Worm (Caenorhabditis elegans): ENCODE data around the gene fbxa-118.

The fbxa-118 gene

DNA sequence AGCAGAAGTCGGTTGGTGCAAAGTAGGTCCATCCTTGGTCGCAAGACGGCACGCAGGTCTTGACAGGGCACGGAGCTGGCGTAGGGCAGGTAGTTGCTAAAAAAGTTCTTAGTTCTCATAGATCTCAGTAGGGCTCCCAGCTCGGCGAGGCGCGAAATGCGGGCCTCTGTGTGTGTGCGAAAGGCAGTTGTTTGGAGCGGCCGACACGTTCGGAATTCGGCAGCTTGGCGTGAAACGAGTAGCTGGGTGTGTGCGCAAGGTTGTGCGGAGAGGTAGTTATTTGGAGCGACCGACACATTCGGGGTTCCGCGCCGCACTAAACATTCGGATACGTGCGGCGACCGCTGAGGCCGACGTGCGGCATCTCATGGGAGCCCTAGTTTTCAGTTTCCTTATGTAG is 24.2 kb downstream of the fbxa-118 start:
- no peak for TF ChIP-seq ztf-29 (GFP tag; IDR thresholded peaks at IDR 0.05)
- no peak for TF ChIP-seq cog-1 (tag; optimal IDR thresholded peaks at IDR 0.05)
- TF ChIP-seq T22C8.4 (GFP tag; IDR thresholded peaks at IDR 0.05), result no peak
- TF ChIP-seq tab-1 (GFP tag; IDR thresholded peaks at IDR 0.05), result no peak
- TF ChIP-seq med-1 (GFP tag; optimal IDR thresholded peaks at IDR 0.05; ENCODE audit: insufficient read depth), result no peak

DNA sequence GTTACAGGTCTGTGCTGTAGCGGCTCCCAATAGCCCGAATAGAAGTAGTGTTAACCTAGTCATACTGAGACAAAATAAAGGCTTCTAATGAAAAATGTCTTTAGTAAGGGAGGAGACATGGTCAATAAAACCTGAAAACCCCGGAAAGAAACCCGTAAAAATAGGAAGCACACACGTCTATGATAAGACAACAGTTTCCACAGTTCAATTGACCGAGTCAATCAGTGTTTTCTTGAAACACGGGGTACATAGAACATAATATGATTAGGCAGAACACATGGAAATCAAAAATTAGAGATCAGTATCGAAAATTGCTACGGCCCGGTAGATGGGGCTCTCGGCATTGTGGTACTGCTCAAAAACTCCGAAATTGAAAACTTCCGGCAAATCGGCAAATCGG is 26.0 kb downstream of the fbxa-118 start, which contains the start of gene clec-49:
Gene clec-49, minus strand, starts transcription at position 103 of the 400 bp plus-strand sequence.
- TF ChIP-seq ref-1 (GFP tag; conservative IDR thresholded peaks at IDR 0.05) (no peak), cog-1 (tag; optimal IDR thresholded peaks at IDR 0.05) (no peak), ztf-23 (GFP tag; IDR thresholded peaks at IDR 0.05) (no peak), ztf-29 (GFP tag; IDR thresholded peaks at IDR 0.05) (no peak), flt-1 (GFP tag; IDR thresholded peaks at IDR 0.05) (no peak), tab-1 (GFP tag; IDR thresholded peaks at IDR 0.05) (no peak), med-1 (GFP tag; optimal IDR thresholded peaks at IDR 0.05; ENCODE audit: insufficient read depth) (no peak), T22C8.4 (GFP tag; IDR thresholded peaks at IDR 0.05) (no peak), klf-2 (GFP tag; conservative IDR thresholded peaks at IDR 0.05) (no peak)

DNA sequence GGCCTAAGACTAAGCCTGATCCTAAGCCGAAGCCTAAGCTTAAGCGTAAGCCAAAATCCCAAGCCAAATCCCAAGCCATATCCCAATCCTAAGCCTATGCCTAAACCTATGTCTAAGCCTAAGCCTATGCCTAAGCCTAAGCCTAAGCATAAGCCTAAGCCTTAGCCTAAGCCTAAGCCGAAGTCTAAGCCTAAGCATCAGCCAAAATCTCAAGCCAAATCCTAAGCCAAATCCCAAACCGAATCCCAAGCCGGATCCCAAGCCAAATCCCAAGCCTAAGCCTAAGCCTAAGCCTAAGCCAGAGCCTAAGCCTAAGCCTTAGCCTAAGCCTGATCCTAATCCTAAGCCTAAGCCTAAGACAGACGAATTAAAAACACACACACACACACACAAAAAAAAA is 30.0 kb downstream of the fbxa-118 start:
- no peak for TF ChIP-seq ref-1 (GFP tag; conservative IDR thresholded peaks at IDR 0.05)
- TF ChIP-seq T22C8.4 (GFP tag; IDR thresholded peaks at IDR 0.05), result no peak
- no peak for TF ChIP-seq klf-2 (GFP tag; conservative IDR thresholded peaks at IDR 0.05)
- TF ChIP-seq cog-1 (tag; optimal IDR thresholded peaks at IDR 0.05), result no peak
- TF ChIP-seq ztf-29 (GFP tag; IDR thresholded peaks at IDR 0.05), result no peak
- no peak for TF ChIP-seq tab-1 (GFP tag; IDR thresholded peaks at IDR 0.05)
- TF ChIP-seq med-1 (GFP tag; optimal IDR thresholded peaks at IDR 0.05; ENCODE audit: insufficient read depth), result no peak
- no peak for TF ChIP-seq ztf-23 (GFP tag; IDR thresholded peaks at IDR 0.05)
- no peak for TF ChIP-seq flt-1 (GFP tag; IDR thresholded peaks at IDR 0.05)

DNA sequence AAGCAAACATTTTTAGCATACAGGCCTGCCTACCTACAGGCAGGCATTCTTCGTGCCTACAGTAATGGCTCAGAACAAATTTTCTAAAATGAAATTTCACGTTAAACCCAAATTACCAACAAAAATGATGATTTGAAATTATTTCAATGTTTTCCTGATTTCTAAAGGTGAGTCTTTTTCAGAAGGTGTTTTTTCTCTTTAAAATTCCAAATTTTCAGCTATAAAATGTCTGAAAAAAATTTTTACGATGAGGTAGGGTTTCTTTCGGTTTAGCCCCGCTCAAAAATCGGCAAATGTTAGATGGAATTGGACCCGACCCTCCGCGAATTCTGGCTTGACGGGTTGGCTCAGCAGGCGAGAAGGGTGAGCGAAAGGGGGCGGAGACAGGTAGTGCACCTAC is 31.3 kb downstream of the fbxa-118 start, which contains the start of gene W04E12.5:
Gene W04E12.5, plus strand, starts transcription at position 301 of the 400 bp plus-strand sequence.
- TF ChIP-seq klf-2 (GFP tag; conservative IDR thresholded peaks at IDR 0.05) (no peak), cog-1 (tag; optimal IDR thresholded peaks at IDR 0.05) (no peak), ztf-29 (GFP tag; IDR thresholded peaks at IDR 0.05) (no peak), ztf-23 (GFP tag; IDR thresholded peaks at IDR 0.05) (no peak), T22C8.4 (GFP tag; IDR thresholded peaks at IDR 0.05) (no peak), tab-1 (GFP tag; IDR thresholded peaks at IDR 0.05) (no peak), ref-1 (GFP tag; conservative IDR thresholded peaks at IDR 0.05) (no peak), med-1 (GFP tag; optimal IDR thresholded peaks at IDR 0.05; ENCODE audit: insufficient read depth) (no peak), flt-1 (GFP tag; IDR thresholded peaks at IDR 0.05) (no peak)

ce11 chrV:19744210-19744609 is 32.9 kb downstream of the fbxa-118 start:
- TF ChIP-seq ztf-23 (GFP tag; IDR thresholded peaks at IDR 0.05), result no peak
- peak; percentile 59; the same call in 1 of the 2 replicates for TF ChIP-seq T22C8.4 (GFP tag; IDR thresholded peaks at IDR 0.05)

- TF ChIP-seq ref-1 (GFP tag; conservative IDR thresholded peaks at IDR 0.05), result no peak
Measured at ce11 chrV:19743794-19744193, 33.3 kb downstream of the fbxa-118 start.

- no peak for TF ChIP-seq flt-1 (GFP tag; IDR thresholded peaks at IDR 0.05)
- no peak for TF ChIP-seq med-1 (GFP tag; optimal IDR thresholded peaks at IDR 0.05; ENCODE audit: insufficient read depth)
- TF ChIP-seq T22C8.4 (GFP tag; IDR thresholded peaks at IDR 0.05), result no peak
- TF ChIP-seq klf-2 (GFP tag; conservative IDR thresholded peaks at IDR 0.05), result no peak
- no peak for TF ChIP-seq ztf-29 (GFP tag; IDR thresholded peaks at IDR 0.05)
- no peak for TF ChIP-seq tab-1 (GFP tag; IDR thresholded peaks at IDR 0.05)
Measured at ce11 chrV:19743305-19743704, 33.8 kb downstream of the fbxa-118 start, which contains the start of gene W04E12.4. W04E12.4 (plus strand) TSS chrV:19743605.

DNA sequence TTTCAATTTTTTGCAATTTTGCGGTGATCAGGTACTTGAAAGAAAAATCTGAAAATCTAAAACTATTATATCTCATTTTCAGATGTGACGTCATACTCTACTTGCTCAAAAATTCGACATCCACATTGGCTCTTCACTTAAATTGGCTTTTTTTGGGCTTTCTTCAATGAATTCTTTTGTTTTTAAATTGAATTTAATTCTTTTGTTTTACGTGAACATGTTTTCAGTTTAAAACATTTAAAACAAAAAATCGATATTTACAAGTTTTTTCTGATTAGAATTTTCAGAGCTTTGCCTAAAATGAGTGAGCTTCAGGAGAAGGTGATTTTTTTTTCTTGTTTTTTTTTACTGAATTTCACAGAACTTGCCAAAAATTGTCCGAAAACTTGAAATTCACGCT is 35.5 kb downstream of the fbxa-118 start, which contains the start of gene W04E12.3:
Gene W04E12.3, plus strand, starts transcription at position 301 of the 400 bp plus-strand sequence.
- TF ChIP-seq med-1 (GFP tag; optimal IDR thresholded peaks at IDR 0.05; ENCODE audit: insufficient read depth) (no peak), tab-1 (GFP tag; IDR thresholded peaks at IDR 0.05) (no peak)

ce11 chrV:19741034-19741433 is 36.1 kb downstream of the fbxa-118 start, which contains the start of gene W04E12.2:
W04E12.2 (minus strand) TSS chrV:19741134.
- TF ChIP-seq T22C8.4 (GFP tag; IDR thresholded peaks at IDR 0.05) (peak; percentile 52; the same call in 1 of the 2 replicates), tab-1 (GFP tag; IDR thresholded peaks at IDR 0.05) (no peak), med-1 (GFP tag; optimal IDR thresholded peaks at IDR 0.05; ENCODE audit: insufficient read depth) (no peak), ztf-23 (GFP tag; IDR thresholded peaks at IDR 0.05) (no peak)

- TF ChIP-seq T22C8.4 (GFP tag; IDR thresholded peaks at IDR 0.05), result no peak
- no peak for TF ChIP-seq ztf-29 (GFP tag; IDR thresholded peaks at IDR 0.05)
- no peak for TF ChIP-seq ref-1 (GFP tag; conservative IDR thresholded peaks at IDR 0.05)
- no peak for TF ChIP-seq ztf-23 (GFP tag; IDR thresholded peaks at IDR 0.05)
- TF ChIP-seq cog-1 (tag; optimal IDR thresholded peaks at IDR 0.05), result no peak
- TF ChIP-seq flt-1 (GFP tag; IDR thresholded peaks at IDR 0.05), result no peak
- TF ChIP-seq tab-1 (GFP tag; IDR thresholded peaks at IDR 0.05), result no peak
- TF ChIP-seq med-1 (GFP tag; optimal IDR thresholded peaks at IDR 0.05; ENCODE audit: insufficient read depth), result no peak
- TF ChIP-seq klf-2 (GFP tag; conservative IDR thresholded peaks at IDR 0.05), result no peak
Measured at ce11 chrV:19738117-19738516, 39.0 kb downstream of the fbxa-118 start, which contains the start of gene fbxa-131. fbxa-131 (plus strand) TSS chrV:19738417.

- TF ChIP-seq cog-1 (tag; optimal IDR thresholded peaks at IDR 0.05) (no peak), klf-2 (GFP tag; conservative IDR thresholded peaks at IDR 0.05) (no peak), tab-1 (GFP tag; IDR thresholded peaks at IDR 0.05) (no peak), ref-1 (GFP tag; conservative IDR thresholded peaks at IDR 0.05) (no peak), med-1 (GFP tag; optimal IDR thresholded peaks at IDR 0.05; ENCODE audit: insufficient read depth) (no peak), flt-1 (GFP tag; IDR thresholded peaks at IDR 0.05) (no peak), ztf-29 (GFP tag; IDR thresholded peaks at IDR 0.05) (no peak), ztf-23 (GFP tag; IDR thresholded peaks at IDR 0.05) (no peak), T22C8.4 (GFP tag; IDR thresholded peaks at IDR 0.05) (no peak)
Measured at ce11 chrV:19737458-19737857, 39.7 kb downstream of the fbxa-118 start, which contains the start of gene W04E12.7. W04E12.7 (minus strand) TSS chrV:19737558.

Measured in whole organism, midembryonic.